Worm (Caenorhabditis elegans) whole organism, late embryonic: ENCODE data around the gene ddn-1.

Experiments used
- C08G9.2 ChIP-seq: sonication (generic microtip); optimal IDR thresholded peaks from 2 replicates; lab custom pipeline; 2016; ENCODE audit warnings: mild to moderate bottlenecking, missing genetic modification characterization, moderate library complexity, missing compliant biosample characterization
- F13H6.1 ChIP-seq: sonication (generic microtip); optimal IDR thresholded peaks from 2 replicates; lab custom pipeline; 2016; ENCODE audit warnings: missing genetic modification characterization, missing compliant biosample characterization
- K02D7.2 ChIP-seq: sonication (generic microtip); optimal IDR thresholded peaks from 2 replicates; lab custom pipeline; 2017; ENCODE audit warnings: mild to moderate bottlenecking, missing genetic modification characterization, missing compliant biosample characterization
- K09A11.1 ChIP-seq: sonication (generic microtip); optimal IDR thresholded peaks from 2 replicates; lab custom pipeline; 2017; ENCODE audit warnings: antibody characterized with exemption, mild to moderate bottlenecking, missing genetic modification characterization, missing compliant biosample characterization; ENCODE audit not compliant: insufficient read depth
- T23F11.4 ChIP-seq: fragments of 200-800 bp; sonication (Bioruptor generic); optimal IDR thresholded peaks from 2 replicates; lab custom pipeline; 2018; ENCODE audit warnings: mild to moderate bottlenecking, missing genetic modification characterization, missing compliant biosample characterization
- Y22D7AL.16 ChIP-seq: sonication (generic microtip); optimal IDR thresholded peaks from 2 replicates; lab custom pipeline; 2016; ENCODE audit warnings: missing genetic modification characterization, missing compliant biosample characterization
- ahr-1 ChIP-seq: sonication (generic microtip); optimal IDR thresholded peaks from 2 replicates; lab custom pipeline; 2016; ENCODE audit warnings: missing genetic modification characterization, missing compliant biosample characterization
- ceh-18 ChIP-seq: sonication (generic microtip); optimal IDR thresholded peaks from 2 replicates; lab custom pipeline; 2016; ENCODE audit warnings: missing genetic modification characterization, missing compliant biosample characterization
- ceh-2 ChIP-seq: sonication (generic microtip); optimal IDR thresholded peaks from 2 replicates; lab custom pipeline; 2016; ENCODE audit warnings: missing genotype, missing genetic modification characterization, missing compliant biosample characterization
- ceh-31 ChIP-seq: sonication (generic microtip); optimal IDR thresholded peaks from 2 replicates; lab custom pipeline; 2016; ENCODE audit warnings: missing genetic modification characterization, missing compliant biosample characterization
- ceh-45 ChIP-seq: fragments of 200-800 bp; sonication (Bioruptor generic); IDR thresholded peaks from 2 replicates; pipeline ENCODE4 v1.3.6; 2022; ENCODE audit warnings: missing genetic modification reagents, missing genetic modification characterization, missing compliant biosample characterization
- ceh-48 ChIP-seq: sonication (generic microtip); optimal IDR thresholded peaks from 2 replicates; lab custom pipeline; 2016; ENCODE audit warnings: missing genetic modification characterization, inconsistent platforms, missing compliant biosample characterization
- che-1 ChIP-seq: sonication (generic microtip); optimal IDR thresholded peaks from 2 replicates; lab custom pipeline; 2016; ENCODE audit warnings: mild to moderate bottlenecking, missing genetic modification characterization, missing compliant biosample characterization
- dmd-4 ChIP-seq: sonication (generic microtip); optimal IDR thresholded peaks from 2 replicates; lab custom pipeline; 2016; ENCODE audit warnings: borderline replicate concordance, missing genetic modification characterization, missing compliant biosample characterization
- elt-4 ChIP-seq: sonication (generic microtip); optimal IDR thresholded peaks from 2 replicates; lab custom pipeline; 2016; ENCODE audit warnings: missing genetic modification characterization, missing compliant biosample characterization
- eyg-1 ChIP-seq: sonication (generic microtip); optimal IDR thresholded peaks from 2 replicates; lab custom pipeline; 2016; ENCODE audit warnings: missing genotype, missing genetic modification characterization, missing compliant biosample characterization
- fax-1 ChIP-seq: sonication (generic microtip); optimal IDR thresholded peaks from 2 replicates; lab custom pipeline; 2016; ENCODE audit warnings: missing genotype, missing genetic modification characterization, missing compliant biosample characterization
- fkh-10 ChIP-seq: fragments of 150-350 bp; optimal IDR thresholded peaks from 2 replicates; lab custom pipeline; 2014; ENCODE audit warnings: missing biosample characterization, missing genetic modification reagents, missing genetic modification characterization
- hlh-15 ChIP-seq: sonication (generic microtip); optimal IDR thresholded peaks from 2 replicates; lab custom pipeline; 2016; ENCODE audit warnings: missing genetic modification characterization, missing compliant biosample characterization
- hlh-6 ChIP-seq: sonication (generic microtip); optimal IDR thresholded peaks from 2 replicates; lab custom pipeline; 2016; ENCODE audit warnings: missing genotype, missing genetic modification characterization, missing compliant biosample characterization
- madf-2 ChIP-seq: sonication (generic microtip); optimal IDR thresholded peaks from 2 replicates; lab custom pipeline; 2017; ENCODE audit warnings: missing genetic modification characterization, missing compliant biosample characterization
- mec-3 ChIP-seq: sonication (generic microtip); optimal IDR thresholded peaks from 2 replicates; lab custom pipeline; 2016; ENCODE audit warnings: borderline replicate concordance, missing genetic modification characterization, missing compliant biosample characterization
- nfya-1 ChIP-seq: sonication (generic microtip); optimal IDR thresholded peaks from 2 replicates; lab custom pipeline; 2017; ENCODE audit warnings: missing genetic modification characterization, mild to moderate bottlenecking, missing compliant biosample characterization, antibody characterized with exemption, moderate library complexity
- nhr-232 ChIP-seq: sonication (generic microtip); optimal IDR thresholded peaks from 2 replicates; lab custom pipeline; 2016; ENCODE audit warnings: missing genetic modification characterization, missing compliant biosample characterization
- pag-3 ChIP-seq: sonication (generic microtip); optimal IDR thresholded peaks from 2 replicates; lab custom pipeline; 2016; ENCODE audit warnings: missing compliant biosample characterization, missing genetic modification characterization, borderline replicate concordance
- pha-2 ChIP-seq: sonication (generic microtip); optimal IDR thresholded peaks from 2 replicates; lab custom pipeline; 2017; ENCODE audit warnings: mild to moderate bottlenecking, missing genetic modification characterization, missing compliant biosample characterization
- pros-1 ChIP-seq: fragments of 150-350 bp; optimal IDR thresholded peaks from 2 replicates; lab custom pipeline; 2014; ENCODE audit warnings: missing biosample characterization, missing genetic modification reagents, missing genetic modification characterization
- rnt-1 ChIP-seq: sonication (generic microtip); optimal IDR thresholded peaks from 2 replicates; lab custom pipeline; 2016; ENCODE audit warnings: missing genetic modification characterization, missing compliant biosample characterization
- sdc-2 ChIP-seq: sonication (generic microtip); optimal IDR thresholded peaks from 2 replicates; lab custom pipeline; 2016; ENCODE audit warnings: missing genotype, missing genetic modification characterization, missing compliant biosample characterization
- sox-4 ChIP-seq: sonication (generic microtip); optimal IDR thresholded peaks from 2 replicates; lab custom pipeline; 2017; ENCODE audit warnings: mild to moderate bottlenecking, missing genetic modification characterization, inconsistent platforms, missing compliant biosample characterization
- tbx-2 ChIP-seq: sonication (generic microtip); optimal IDR thresholded peaks from 2 replicates; lab custom pipeline; 2016; ENCODE audit warnings: missing genetic modification characterization, missing compliant biosample characterization
- unc-3 ChIP-seq, 2 experiments: fragments of 200-800 bp in 1 of 2; sonication (Bioruptor generic) in 1 of 2; sonication (generic microtip) in 1 of 2; conservative IDR thresholded peaks in 1 of 2; optimal IDR thresholded peaks in 1 of 2; 2 replicates each; pipeline versions ENCODE4 v1.3.6 to Lab custom; 2016 to 2022; ENCODE audit warnings: missing compliant biosample characterization in 2 of 2, missing genetic modification characterization in 2 of 2, missing genetic modification reagents in 1 of 2
- unc-42 ChIP-seq: sonication (generic microtip); optimal IDR thresholded peaks from 2 replicates; lab custom pipeline; 2016; ENCODE audit warnings: missing genotype, missing genetic modification characterization, missing compliant biosample characterization
- unc-55 ChIP-seq: sonication (generic microtip); optimal IDR thresholded peaks from 2 replicates; lab custom pipeline; 2017; ENCODE audit warnings: missing biosample characterization, missing genetic modification reagents, missing genetic modification characterization
- unc-86 ChIP-seq: sonication (generic microtip); optimal IDR thresholded peaks from 2 replicates; lab custom pipeline; 2016; ENCODE audit warnings: missing genetic modification characterization, missing compliant biosample characterization
- zip-5 ChIP-seq: sonication (generic microtip); optimal IDR thresholded peaks from 2 replicates; lab custom pipeline; 2016; ENCODE audit warnings: missing genetic modification characterization, missing compliant biosample characterization

ddn-1 gene

DNA sequence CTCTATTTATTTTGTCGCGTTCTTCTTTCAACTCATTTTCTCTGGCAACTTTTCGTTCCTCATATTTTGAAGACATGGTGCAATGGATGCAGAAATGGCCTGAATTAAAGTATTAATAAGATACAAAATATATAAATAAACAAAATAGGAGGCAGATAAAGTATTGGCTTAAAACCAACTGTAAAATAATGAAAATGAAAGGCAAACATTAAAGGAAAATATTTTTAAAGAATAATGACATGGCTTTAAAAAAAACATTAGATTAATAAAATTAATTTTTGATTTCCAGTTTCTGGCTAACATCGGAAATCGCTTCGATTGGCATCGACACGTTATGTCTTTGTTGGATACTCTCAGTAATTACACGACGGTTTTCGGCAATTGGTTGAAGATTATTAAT is at the start of gene ddn-1:
Gene ddn-1, minus strand, starts transcription at position 101 of the 400 bp plus-strand sequence.
- TF ChIP-seq dmd-4 (tag; lab: Kevin White, UChicago) = no peak

DNA sequence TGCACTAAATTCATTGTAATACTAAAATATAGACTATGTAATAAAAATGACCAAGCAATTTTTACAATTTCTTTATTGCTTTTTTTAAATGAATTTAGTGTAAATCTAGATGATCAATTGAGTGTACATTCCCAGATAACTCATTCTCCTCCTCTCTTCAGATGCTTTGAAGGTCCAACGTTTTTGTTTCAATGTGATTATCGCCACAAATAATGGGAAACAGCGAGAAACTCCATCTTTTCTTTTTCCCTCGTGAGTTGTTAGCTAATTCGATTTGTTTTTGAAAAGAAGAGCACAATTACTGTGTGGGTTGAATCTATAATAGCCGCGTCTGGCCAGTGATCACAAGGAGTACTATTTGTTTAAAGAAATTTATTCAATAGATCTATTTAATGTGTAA is 44.7 kb upstream of the ddn-1 start:
- peak; percentile 42 for TF ChIP-seq ceh-31 (tag; lab: Kevin White, UChicago)
- TF ChIP-seq fax-1 (tag; lab: Kevin White, UChicago) = no peak
- TF ChIP-seq unc-42 (tag; lab: Kevin White, UChicago) = peak; percentile 91
- TF ChIP-seq, all 69 proteins: peak for 2

DNA sequence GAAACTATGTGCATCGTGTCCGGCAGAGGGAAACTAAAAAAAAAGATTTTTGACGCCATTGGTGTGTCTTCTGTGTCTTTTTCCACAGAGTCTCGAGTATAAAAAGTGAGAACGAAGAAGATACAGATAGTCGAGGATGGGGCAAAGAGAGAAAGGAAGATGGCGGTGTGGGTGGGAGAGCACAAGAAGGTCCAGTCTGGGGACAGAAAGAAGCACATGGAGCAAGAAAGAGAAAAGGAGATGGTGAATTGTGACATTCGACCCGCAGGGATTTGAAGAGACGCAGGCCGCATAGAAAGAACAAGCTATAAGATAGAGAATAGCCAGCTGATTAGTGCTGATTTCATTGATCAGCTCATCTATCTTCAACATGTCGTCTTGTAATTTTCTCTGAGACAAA is 41.9 kb upstream of the ddn-1 start:
- TF ChIP-seq K02D7.2 (tag; lab: Kevin White, UChicago) (no peak), ceh-2 (tag; lab: Kevin White, UChicago) (no peak), T23F11.4 (GFP tag; lab: Kevin White, UChicago) (no peak), pag-3 (tag; lab: Kevin White, UChicago) (no peak), fkh-10 (no peak), unc-55 (GFP tag; lab: Kevin White, UChicago) (no peak), F13H6.1 (tag; lab: Kevin White, UChicago) (no peak), sox-4 (tag; lab: Kevin White, UChicago) (no peak), ceh-18 (tag; lab: Kevin White, UChicago) (peak; percentile 91), hlh-15 (no peak), K09A11.1 (tag; lab: Kevin White, UChicago) (no peak), unc-86 (tag; lab: Kevin White, UChicago) (no peak), tbx-2 (tag; lab: Kevin White, UChicago) (peak; percentile 15), Y22D7AL.16 (tag; lab: Kevin White, UChicago) (no peak), ceh-45 (GFP tag; lab: Robert Waterston, UW) (no peak), dmd-4 (tag; lab: Kevin White, UChicago) (no peak), mec-3 (tag; lab: Kevin White, UChicago) (no peak), rnt-1 (tag; lab: Kevin White, UChicago) (peak; percentile 68), sdc-2 (tag; lab: Kevin White, UChicago) (no peak), elt-4 (tag; lab: Kevin White, UChicago) (no peak), pha-2 (tag; lab: Kevin White, UChicago) (no peak), ahr-1 (tag; lab: Kevin White, UChicago) (no peak), ceh-31 (tag; lab: Kevin White, UChicago) (peak; percentile 22), nfya-1 (tag; lab: Kevin White, UChicago) (peak; percentile 17), ceh-48 (no peak), unc-3 (GFP tag; conservative IDR thresholded peaks at IDR 0.05; lab: Robert Waterston, UW) (no peak), unc-3 (tag; optimal IDR thresholded peaks at IDR 0.05; lab: Kevin White, UChicago) (no peak), zip-5 (tag; lab: Kevin White, UChicago) (no peak), madf-2 (no peak)

DNA sequence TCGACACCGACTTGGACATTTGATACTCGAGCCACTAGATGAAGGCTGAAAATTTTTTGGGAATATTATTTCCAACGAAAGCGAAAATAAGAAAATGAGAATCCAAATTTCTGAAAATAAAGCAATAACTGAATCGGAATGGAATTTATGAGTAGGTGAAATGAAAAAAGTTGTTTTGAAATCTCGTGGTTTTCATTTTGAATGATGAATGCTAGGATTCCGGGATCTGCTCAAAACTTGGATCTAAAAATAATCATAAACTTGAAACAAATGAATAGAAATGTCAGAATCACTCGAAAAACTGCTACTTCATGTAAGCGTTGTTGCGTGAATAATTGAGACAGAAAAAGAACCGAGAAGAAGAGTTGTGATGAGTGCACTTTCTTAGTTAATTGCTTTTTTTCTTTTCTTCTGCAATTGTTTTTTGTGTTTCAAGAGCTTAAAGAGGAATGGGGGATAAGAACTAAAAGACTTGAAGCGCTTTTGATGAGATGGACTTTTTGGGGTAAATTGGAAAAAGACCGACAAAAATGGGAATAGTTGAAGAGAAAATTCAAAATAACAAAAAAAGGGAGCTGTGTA is 40.8 kb upstream of the ddn-1 start, which contains the start of gene magu-2:
Gene magu-2, minus strand, starts transcription at position 51 of the 582 bp plus-strand sequence.
- TF ChIP-seq C08G9.2 (tag; lab: Kevin White, UChicago) (no peak), sox-4 (tag; lab: Kevin White, UChicago) (no peak), ceh-45 (GFP tag; lab: Robert Waterston, UW) (no peak), hlh-6 (tag; lab: Kevin White, UChicago) (no peak), unc-42 (tag; lab: Kevin White, UChicago) (no peak), ceh-2 (tag; lab: Kevin White, UChicago) (no peak), Y22D7AL.16 (tag; lab: Kevin White, UChicago) (no peak), unc-86 (tag; lab: Kevin White, UChicago) (no peak), pros-1 (tag; lab: Kevin White, UChicago) (no peak), ceh-31 (tag; lab: Kevin White, UChicago) (no peak), pag-3 (tag; lab: Kevin White, UChicago) (no peak), che-1 (tag; lab: Kevin White, UChicago) (no peak), eyg-1 (tag; lab: Kevin White, UChicago) (no peak), ceh-18 (tag; lab: Kevin White, UChicago) (no peak), nhr-232 (no peak), tbx-2 (tag; lab: Kevin White, UChicago) (no peak)
